Fruit fly (Drosophila melanogaster) whole organism, adult: ENCODE data around the gene CG12983.

ENCODE experiments used
- CG11617 ChIP-seq: fragments of 200-800 bp; sonication (Bioruptor generic); optimal IDR thresholded peaks from 2 replicates; lab custom pipeline; 2017; ENCODE audit warnings: mild to moderate bottlenecking, missing biosample characterization, missing genetic modification reagents, missing genetic modification characterization
- CG1620 ChIP-seq: fragments of 200-800 bp; sonication (Bioruptor generic); optimal IDR thresholded peaks from 2 replicates; lab custom pipeline; 2016; ENCODE audit warnings: missing biosample characterization, missing genetic modification characterization
- CG33017 ChIP-seq: fragments of 200-800 bp; sonication (Bioruptor generic); optimal IDR thresholded peaks from 2 replicates; lab custom pipeline; 2018; ENCODE audit warnings: missing biosample characterization, mild to moderate bottlenecking, missing genetic modification characterization, moderate library complexity
- CG7045 ChIP-seq: fragments of 200-800 bp; sonication (Bioruptor generic); optimal IDR thresholded peaks from 2 replicates; lab custom pipeline; 2017; ENCODE audit warnings: missing biosample characterization, mild to moderate bottlenecking, missing genetic modification characterization
- Crg-1 ChIP-seq: fragments of 200-800 bp; sonication (Bioruptor generic); optimal IDR thresholded peaks from 2 replicates; lab custom pipeline; 2016; ENCODE audit warnings: missing biosample characterization, missing genetic modification characterization
- Hr96 ChIP-seq: fragments of 200-800 bp; sonication (Bioruptor generic); optimal IDR thresholded peaks from 2 replicates; lab custom pipeline; 2016; ENCODE audit warnings: missing biosample characterization, missing genetic modification characterization
- Mnt ChIP-seq: fragments of 200-800 bp; sonication (Bioruptor generic); optimal IDR thresholded peaks from 2 replicates; lab custom pipeline; 2016; ENCODE audit warnings: missing biosample characterization, mild to moderate bottlenecking, missing genetic modification characterization

DNA sequence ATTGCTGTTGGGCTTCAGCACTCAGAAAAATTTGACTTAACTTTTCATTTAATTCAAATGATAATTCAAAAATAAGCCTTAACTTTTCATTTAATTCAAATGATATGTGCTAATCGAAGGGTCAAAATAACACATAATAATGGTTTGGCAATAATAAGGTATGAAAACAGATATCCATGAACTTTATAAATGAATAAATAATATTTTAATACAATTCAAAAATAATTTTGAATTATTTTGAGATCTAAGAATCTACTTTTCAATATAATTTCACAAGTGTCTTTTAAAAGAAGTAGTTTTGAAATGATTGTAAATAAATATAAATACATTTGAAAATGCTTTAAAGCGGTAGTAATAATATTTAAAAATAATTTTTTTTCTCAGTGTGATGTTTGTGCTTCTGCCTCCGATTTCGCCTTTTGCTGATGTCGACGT, 20.4 kb upstream of the CG12983 start:
- no peak for TF ChIP-seq CG33017 (tag; lab: Kevin White, UChicago)
- no peak for TF ChIP-seq CG1620 (GFP tag; lab: Kevin White, UChicago)
- no peak for TF ChIP-seq Crg-1
- no peak for TF ChIP-seq Mnt (GFP tag; lab: Kevin White, UChicago)
- no peak for TF ChIP-seq CG7045 (GFP tag; lab: Kevin White, UChicago)
- no peak for TF ChIP-seq Hr96 (GFP tag; lab: Kevin White, UChicago)
- TF ChIP-seq CG11617: no peak
